Comparison of ENCODE assay signal across 1 fruit fly cellular context in genomic region chr2L:2494515-2495098, dm6.
TF ChIP-seq lines count a peak whose summit lies in the region.

No protein-coding gene starts in this region.

TF ChIP-seq in whole organism, embryonic, 481 proteins besides CTCF, POLR2A, EP300 and RAD21 (continued from another document and continues in another):
- TF ChIP-seq CG3847 (GFP tag; IDR thresholded peaks at IDR 0.05; lab: Robert Waterston, UW) (no peak), Bteb2 (GFP tag; optimal IDR thresholded peaks at IDR 0.05; lab: Kevin White, UChicago) (no peak), CG7357 (GFP tag; IDR thresholded peaks at IDR 0.05; lab: Robert Waterston, UW) (no peak), HLH54F (GFP tag; optimal IDR thresholded peaks at IDR 0.05; lab: Kevin White, UChicago) (no peak), ssp (GFP tag; IDR thresholded peaks at IDR 0.05; lab: Robert Waterston, UW) (no peak), CG10431 (GFP tag; optimal IDR thresholded peaks at IDR 0.05; lab: Kevin White, UChicago) (no peak), Xrp1 (GFP tag; IDR thresholded peaks at IDR 0.05; lab: Robert Waterston, UW) (0 out of 2 replicates have a peak, but pooled peaks have one; percentile 23), Adf1 (GFP tag; IDR thresholded peaks at IDR 0.05; lab: Robert Waterston, UW) (no peak), TFAM (GFP tag; optimal IDR thresholded peaks at IDR 0.05; lab: Kevin White, UChicago) (no peak), inv (GFP tag; IDR thresholded peaks at IDR 0.05; lab: Robert Waterston, UW; ENCODE audit: partially characterized antibody) (no peak), her (GFP tag; optimal IDR thresholded peaks at IDR 0.05; lab: Kevin White, UChicago) (peak; percentile 28), so (GFP tag; IDR thresholded peaks at IDR 0.05; lab: Robert Waterston, UW) (no peak), Ssrp (tag; optimal IDR thresholded peaks at IDR 0.05; lab: Kevin White, UChicago) (no peak), HmgZ (tag; optimal IDR thresholded peaks at IDR 0.05; lab: Kevin White, UChicago) (no peak), lab (GFP tag; optimal IDR thresholded peaks at IDR 0.05; lab: Kevin White, UChicago) (peak; percentile 59), CG6272 (GFP tag; IDR thresholded peaks at IDR 0.05; lab: Robert Waterston, UW) (no peak), CG1792 (GFP tag; optimal IDR thresholded peaks at IDR 0.05; lab: Kevin White, UChicago) (no peak), croc (GFP tag; conservative IDR thresholded peaks at IDR 0.05; lab: Robert Waterston, UW) (no peak), dati (GFP tag; IDR thresholded peaks at IDR 0.05; lab: Robert Waterston, UW) (no peak), CG31388 (GFP tag; optimal IDR thresholded peaks at IDR 0.05; lab: Kevin White, UChicago) (no peak), CG7963 (GFP tag; IDR thresholded peaks at IDR 0.05; lab: Robert Waterston, UW; ENCODE audit: partially characterized antibody) (no peak), grn (GFP tag; optimal IDR thresholded peaks at IDR 0.05; lab: Kevin White, UChicago) (no peak), CG17612 (GFP tag; IDR thresholded peaks at IDR 0.05; lab: Robert Waterston, UW) (no peak), CG10274 (GFP tag; optimal IDR thresholded peaks at IDR 0.05; lab: Kevin White, UChicago) (no peak), Dbx (GFP tag; IDR thresholded peaks at IDR 0.05; lab: Robert Waterston, UW) (no peak), ems (GFP tag; optimal IDR thresholded peaks at IDR 0.05; lab: Kevin White, UChicago) (no peak), ab (GFP tag; optimal IDR thresholded peaks at IDR 0.05; lab: Kevin White, UChicago) (no peak), Sox100B (GFP tag; optimal IDR thresholded peaks at IDR 0.05; lab: Kevin White, UChicago) (peak; percentile 51), CG2678 (tag; optimal IDR thresholded peaks at IDR 0.05; lab: Kevin White, UChicago) (peak; percentile 45), CG7372 (GFP tag; IDR thresholded peaks at IDR 0.05; lab: Robert Waterston, UW) (no peak), pzg (GFP tag; optimal IDR thresholded peaks at IDR 0.05; lab: Kevin White, UChicago) (no peak), CG10654 (GFP tag; optimal IDR thresholded peaks at IDR 0.05; lab: Kevin White, UChicago) (peak; percentile 35), CG14441 (GFP tag; IDR thresholded peaks at IDR 0.05; lab: Robert Waterston, UW) (0 out of 2 replicates have a peak, but pooled peaks have one; percentile 7), dpn (GFP tag; optimal IDR thresholded peaks at IDR 0.05; lab: Kevin White, UChicago) (peak in 1 of 2 experiments; percentile 32), Eip74EF (GFP tag; optimal IDR thresholded peaks at IDR 0.05; lab: Kevin White, UChicago) (peak in 1 of 2 experiments; percentile 24), chinmo (GFP tag; IDR thresholded peaks at IDR 0.05; lab: Robert Waterston, UW; ENCODE audit: partially characterized antibody) (no peak), HHEX (GFP tag; optimal IDR thresholded peaks at IDR 0.05; lab: Kevin White, UChicago) (peak; percentile 17), CG6791 (GFP tag; IDR thresholded peaks at IDR 0.05; lab: Robert Waterston, UW; ENCODE audit: partially characterized antibody) (no peak), CG3281 (GFP tag; optimal IDR thresholded peaks at IDR 0.05; lab: Kevin White, UChicago) (peak; percentile 30), Hmx (GFP tag; optimal IDR thresholded peaks at IDR 0.05; lab: Kevin White, UChicago) (no peak), CG3407 (GFP tag; optimal IDR thresholded peaks at IDR 0.05; lab: Kevin White, UChicago) (peak; percentile 31), CG13424 (tag; optimal IDR thresholded peaks at IDR 0.05; lab: Kevin White, UChicago) (no peak), CG7928 (GFP tag; optimal IDR thresholded peaks at IDR 0.05; lab: Kevin White, UChicago) (no peak), da (GFP tag; optimal IDR thresholded peaks at IDR 0.05; lab: Kevin White, UChicago) (no peak), hkb (optimal IDR thresholded peaks at IDR 0.05; lab: Kevin White, UChicago) (no peak), hkb (GFP tag; IDR thresholded peaks at IDR 0.05; lab: Robert Waterston, UW) (no peak), Max (GFP tag; optimal IDR thresholded peaks at IDR 0.05; lab: Kevin White, UChicago) (peak; percentile 23), CG6254 (GFP tag; optimal IDR thresholded peaks at IDR 0.05; lab: Kevin White, UChicago) (no peak), Dfd (GFP tag; optimal IDR thresholded peaks at IDR 0.05; lab: Kevin White, UChicago) (no peak), sima (GFP tag; optimal IDR thresholded peaks at IDR 0.05; lab: Kevin White, UChicago) (no peak), Sin3A (optimal IDR thresholded peaks at IDR 0.05; lab: Kevin White, UChicago) (no peak), CG5953 (GFP tag; IDR thresholded peaks at IDR 0.05; lab: Robert Waterston, UW) (no peak), CG18476 (GFP tag; optimal IDR thresholded peaks at IDR 0.05; lab: Kevin White, UChicago) (no peak), Fer1 (GFP tag; optimal IDR thresholded peaks at IDR 0.05; lab: Kevin White, UChicago) (no peak), CG14050 (GFP tag; IDR thresholded peaks at IDR 0.05; lab: Robert Waterston, UW) (no peak), dan (GFP tag; IDR thresholded peaks at IDR 0.05; lab: Robert Waterston, UW) (no peak), CG2875 (GFP tag; optimal IDR thresholded peaks at IDR 0.05; lab: Kevin White, UChicago) (peak; percentile 69), phol (tag; optimal IDR thresholded peaks at IDR 0.05; lab: Kevin White, UChicago) (no peak), NfI (GFP tag; optimal IDR thresholded peaks at IDR 0.05; lab: Kevin White, UChicago) (peak; percentile 0), CG8281 (tag; optimal IDR thresholded peaks at IDR 0.05; lab: Kevin White, UChicago) (no peak), pan (optimal IDR thresholded peaks at IDR 0.05; lab: Kevin White, UChicago) (peak in 1 of 2 experiments; percentile 21), pan (GFP tag; optimal IDR thresholded peaks at IDR 0.05 in 1 of 2, IDR thresholded peaks at IDR 0.05 in 1 of 2) (no peak), CG43689 (GFP tag; IDR thresholded peaks at IDR 0.05; lab: Robert Waterston, UW) (no peak), ap (GFP tag; IDR thresholded peaks at IDR 0.05; lab: Robert Waterston, UW) (no peak), crol (GFP tag; IDR thresholded peaks at IDR 0.05; lab: Robert Waterston, UW) (no peak), Dip2 (GFP tag; IDR thresholded peaks at IDR 0.05; lab: Robert Waterston, UW) (no peak), CG10147 (GFP tag; optimal IDR thresholded peaks at IDR 0.05; lab: Kevin White, UChicago) (peak; percentile 34), CG13123 (GFP tag; optimal IDR thresholded peaks at IDR 0.05; lab: Kevin White, UChicago) (peak; percentile 20), CG7839 (tag; optimal IDR thresholded peaks at IDR 0.05; lab: Kevin White, UChicago) (no peak), jumu (GFP tag; optimal IDR thresholded peaks at IDR 0.05; lab: Kevin White, UChicago) (no peak), CG11723 (GFP tag; optimal IDR thresholded peaks at IDR 0.05; lab: Kevin White, UChicago) (peak; percentile 19), CG1603 (tag; optimal IDR thresholded peaks at IDR 0.05; lab: Kevin White, UChicago) (peak; percentile 22), mirr (GFP tag; optimal IDR thresholded peaks at IDR 0.05; lab: Kevin White, UChicago) (no peak), nom (GFP tag; optimal IDR thresholded peaks at IDR 0.05; lab: Kevin White, UChicago) (no peak), Mes4 (GFP tag; optimal IDR thresholded peaks at IDR 0.05; lab: Kevin White, UChicago) (peak; percentile 48), CG34422 (GFP tag; IDR thresholded peaks at IDR 0.05; lab: Robert Waterston, UW) (no peak), ranshi (GFP tag; IDR thresholded peaks at IDR 0.05; lab: Robert Waterston, UW) (no peak; the same call in 1 of the 2 replicates), NFAT (GFP tag; IDR thresholded peaks at IDR 0.05; lab: Robert Waterston, UW) (no peak), tio (GFP tag; optimal IDR thresholded peaks at IDR 0.05; lab: Kevin White, UChicago) (peak; percentile 64), Dp (GFP tag; optimal IDR thresholded peaks at IDR 0.05; lab: Kevin White, UChicago) (no peak), CG9215 (GFP tag; IDR thresholded peaks at IDR 0.05; lab: Robert Waterston, UW) (no peak), CG11398 (GFP tag; optimal IDR thresholded peaks at IDR 0.05; lab: Kevin White, UChicago) (peak; percentile 42), Antp (GFP tag; optimal IDR thresholded peaks at IDR 0.05; lab: Kevin White, UChicago) (peak; percentile 46), nerfin-1 (tag; optimal IDR thresholded peaks at IDR 0.05; lab: Kevin White, UChicago) (peak; percentile 13), CG15269 (tag; optimal IDR thresholded peaks at IDR 0.05; lab: Kevin White, UChicago) (no peak), HLHmδ (GFP tag; optimal IDR thresholded peaks at IDR 0.05; lab: Kevin White, UChicago) (no peak), Dll (GFP tag; IDR thresholded peaks at IDR 0.05; lab: Robert Waterston, UW; ENCODE audit: partially characterized antibody) (no peak), CG4617 (GFP tag; optimal IDR thresholded peaks at IDR 0.05; lab: Kevin White, UChicago; ENCODE audit: borderline replicate concordance) (no peak), onecut (GFP tag; IDR thresholded peaks at IDR 0.05; lab: Robert Waterston, UW) (0 out of 2 replicates have a peak, but pooled peaks have one; percentile 24), stc (GFP tag; IDR thresholded peaks at IDR 0.05; lab: Robert Waterston, UW) (no peak), CG11247 (GFP tag; IDR thresholded peaks at IDR 0.05; lab: Robert Waterston, UW) (no peak), sna (GFP tag; IDR thresholded peaks at IDR 0.05; lab: Robert Waterston, UW; ENCODE audit: partially characterized antibody) (no peak), Atf-2 (GFP tag; optimal IDR thresholded peaks at IDR 0.05; lab: Kevin White, UChicago) (peak; percentile 39), maf-S (GFP tag; optimal IDR thresholded peaks at IDR 0.05; lab: Kevin White, UChicago) (no peak), bcd (GFP tag; optimal IDR thresholded peaks at IDR 0.05; lab: Kevin White, UChicago) (peak; percentile 31), CG8089 (GFP tag; optimal IDR thresholded peaks at IDR 0.05; lab: Kevin White, UChicago) (no peak), CG15514 (GFP tag; optimal IDR thresholded peaks at IDR 0.05; lab: Kevin White, UChicago) (no peak), Lpt (GFP tag; optimal IDR thresholded peaks at IDR 0.05; lab: Kevin White, UChicago) (no peak), CG32772 (GFP tag; IDR thresholded peaks at IDR 0.05; lab: Robert Waterston, UW) (no peak), CG13894 (tag; optimal IDR thresholded peaks at IDR 0.05; lab: Kevin White, UChicago) (no peak), CoRest (tag; optimal IDR thresholded peaks at IDR 0.05; lab: Kevin White, UChicago) (no peak), corto (GFP tag; optimal IDR thresholded peaks at IDR 0.05; lab: Kevin White, UChicago) (no peak), Asciz (GFP tag; optimal IDR thresholded peaks at IDR 0.05; lab: Kevin White, UChicago) (peak; percentile 32), ac (GFP tag; optimal IDR thresholded peaks at IDR 0.05; lab: Kevin White, UChicago) (no peak), Ada2b (GFP tag; IDR thresholded peaks at IDR 0.05; lab: Robert Waterston, UW) (no peak), CG14667 (GFP tag; IDR thresholded peaks at IDR 0.05; lab: Robert Waterston, UW) (no peak), salm (tag; optimal IDR thresholded peaks at IDR 0.05; lab: Kevin White, UChicago) (no peak), exex (tag; optimal IDR thresholded peaks at IDR 0.05; lab: Kevin White, UChicago) (no peak), CG18619 (GFP tag; optimal IDR thresholded peaks at IDR 0.05; lab: Kevin White, UChicago) (peak; percentile 16), CG10959 (GFP tag; IDR thresholded peaks at IDR 0.05; lab: Robert Waterston, UW) (0 out of 2 replicates have a peak, but pooled peaks have one; percentile 28), B-H2 (GFP tag; optimal IDR thresholded peaks at IDR 0.05; lab: Kevin White, UChicago) (no peak), ind (GFP tag; optimal IDR thresholded peaks at IDR 0.05; lab: Kevin White, UChicago) (no peak), CG7556 (GFP tag; optimal IDR thresholded peaks at IDR 0.05; lab: Kevin White, UChicago) (no peak), pb (GFP tag; optimal IDR thresholded peaks at IDR 0.05; lab: Kevin White, UChicago) (no peak), CG4854 (GFP tag; optimal IDR thresholded peaks at IDR 0.05; lab: Kevin White, UChicago) (peak; percentile 4), CG12769 (tag; optimal IDR thresholded peaks at IDR 0.05; lab: Kevin White, UChicago) (no peak), BEAF-32 (GFP tag; optimal IDR thresholded peaks at IDR 0.05; lab: Kevin White, UChicago) (no peak), CG33557 (GFP tag; optimal IDR thresholded peaks at IDR 0.05; lab: Kevin White, UChicago) (peak; percentile 26), lilli (GFP tag; optimal IDR thresholded peaks at IDR 0.05; lab: Kevin White, UChicago) (peak; percentile 2), CG4707 (GFP tag; optimal IDR thresholded peaks at IDR 0.05; lab: Kevin White, UChicago) (peak; percentile 5), lbe (GFP tag; optimal IDR thresholded peaks at IDR 0.05; lab: Kevin White, UChicago) (no peak), vnd (GFP tag; IDR thresholded peaks at IDR 0.05; lab: Robert Waterston, UW; ENCODE audit: partially characterized antibody) (no peak), chif (GFP tag; optimal IDR thresholded peaks at IDR 0.05; lab: Kevin White, UChicago) (no peak), NK7.1 (GFP tag; optimal IDR thresholded peaks at IDR 0.05; lab: Kevin White, UChicago) (no peak), usp (GFP tag; optimal IDR thresholded peaks at IDR 0.05; lab: Kevin White, UChicago) (no peak), unc-4 (GFP tag; IDR thresholded peaks at IDR 0.05; lab: Robert Waterston, UW; ENCODE audit: partially characterized antibody) (no peak), wor (GFP tag; IDR thresholded peaks at IDR 0.05; lab: Robert Waterston, UW) (no peak), Ets97D (GFP tag; optimal IDR thresholded peaks at IDR 0.05; lab: Kevin White, UChicago) (no peak), Vsx1 (GFP tag; optimal IDR thresholded peaks at IDR 0.05; lab: Kevin White, UChicago) (peak; percentile 30), trem (tag; optimal IDR thresholded peaks at IDR 0.05; lab: Kevin White, UChicago) (no peak), hbn (GFP tag; IDR thresholded peaks at IDR 0.05; lab: Robert Waterston, UW; ENCODE audit: partially characterized antibody) (no peak), luna (GFP tag; optimal IDR thresholded peaks at IDR 0.05; lab: Kevin White, UChicago) (no peak), MTF-1 (GFP tag; optimal IDR thresholded peaks at IDR 0.05; lab: Kevin White, UChicago; ENCODE audit: borderline replicate concordance) (peak; percentile 24), MESR4 (GFP tag; optimal IDR thresholded peaks at IDR 0.05; lab: Kevin White, UChicago) (no peak), Dek (tag; optimal IDR thresholded peaks at IDR 0.05; lab: Kevin White, UChicago) (no peak), fru (optimal IDR thresholded peaks at IDR 0.05; lab: Kevin White, UChicago) (no peak)
